Worm (Caenorhabditis elegans) whole organism, dauer: ENCODE results near the gene mtrf-1L.
"Not testable (repeated sequence)": the region's sequence is repeated elsewhere in the genome, so short reads cannot be mapped to it uniquely, and the experiment has no call there.

Experiments used
- unc-62 ChIP-seq: sonication (generic microtip); optimal IDR thresholded peaks from 2 replicates; lab custom pipeline; 2017; ENCODE audit warnings: missing biosample characterization, missing genetic modification reagents, missing genetic modification characterization

mtrf-1L gene

DNA sequence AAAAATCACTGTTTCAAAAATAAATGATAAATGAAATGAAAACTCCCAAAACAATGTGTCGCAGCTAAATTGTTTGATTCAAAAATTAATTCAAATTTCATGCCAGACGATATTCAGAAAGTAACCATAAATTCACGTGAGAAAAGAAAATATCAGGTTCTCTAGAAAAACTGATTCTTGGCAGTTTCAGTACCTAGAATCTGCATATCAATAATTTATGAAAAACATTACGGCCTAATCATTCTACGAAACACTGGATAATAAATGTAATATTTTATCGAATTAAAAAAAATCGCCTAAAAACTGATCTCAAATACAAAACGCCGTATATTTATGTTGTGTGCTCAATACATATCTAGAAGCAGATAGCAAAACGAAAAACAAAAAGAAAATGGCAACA, 13.9 kb downstream of the mtrf-1L start:
- TF ChIP-seq unc-62 (GFP tag; lab: Kevin White, UChicago) = no peak

- TF ChIP-seq unc-62 (GFP tag; lab: Kevin White, UChicago) = no peak
Observed at ce11 chrIV:5202575-5202974, 15.6 kb downstream of the mtrf-1L start.

ce11 chrIV:5204573-5204972, 17.6 kb downstream of the mtrf-1L start, which contains the start of gene tni-4:
Gene tni-4, plus strand, starts transcription at chrIV:5204591.
- TF ChIP-seq unc-62 (GFP tag; lab: Kevin White, UChicago) = no peak

DNA sequence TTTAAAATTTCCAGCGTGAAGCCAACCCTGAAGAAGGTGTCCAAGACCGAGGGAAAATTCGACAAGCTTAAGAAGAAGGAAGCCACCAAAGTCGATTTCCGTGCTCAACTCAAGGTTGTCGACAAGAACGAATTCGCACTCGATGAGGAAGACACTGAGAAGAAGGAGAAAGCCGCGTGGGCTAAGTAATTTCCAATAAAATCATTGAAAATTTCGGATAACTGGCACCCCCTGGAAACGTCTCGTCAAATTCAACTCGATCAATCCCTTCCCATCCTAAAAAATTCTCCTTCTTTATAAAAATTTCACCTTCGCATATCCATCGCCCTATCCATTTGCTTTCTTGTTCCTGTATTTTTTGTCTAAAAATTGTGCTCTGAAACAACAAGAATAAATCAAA, 19.8 kb downstream of the mtrf-1L start:
- TF ChIP-seq unc-62 (GFP tag; lab: Kevin White, UChicago) = no peak

- TF ChIP-seq unc-62 (GFP tag; lab: Kevin White, UChicago) = no peak
Observed at ce11 chrIV:5209390-5209789, 22.4 kb downstream of the mtrf-1L start, which contains the start of the genes Y59E9AL.36 and nbet-1. Gene Y59E9AL.36, minus strand, starts transcription at chrIV:5209481. Gene nbet-1, plus strand, starts transcription at chrIV:5209501.

ce11 chrIV:5210606-5211005, 23.7 kb downstream of the mtrf-1L start:
- TF ChIP-seq unc-62 (GFP tag; lab: Kevin White, UChicago) = no peak

DNA sequence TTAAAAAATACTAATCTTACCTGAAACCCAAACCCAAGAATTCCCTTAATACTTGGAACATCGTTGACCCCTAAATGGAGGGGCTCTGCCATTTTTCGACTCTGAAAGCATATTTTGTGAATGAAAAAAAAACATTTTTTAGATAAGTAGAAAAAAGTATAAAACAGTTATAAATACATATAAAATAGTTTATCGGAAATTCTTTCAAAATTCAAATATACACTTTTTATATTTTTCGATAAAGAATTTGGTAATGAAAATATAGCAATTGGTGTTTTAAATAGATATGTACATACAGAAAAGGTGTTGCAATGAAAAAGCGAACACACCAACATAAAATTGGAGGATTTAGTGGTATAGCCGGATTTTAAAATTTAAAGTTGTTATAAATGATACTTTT, 28.1 kb downstream of the mtrf-1L start, which contains the start of gene Y59E9AL.4:
Gene Y59E9AL.4, minus strand, starts transcription at position 101 of the 400 bp plus-strand sequence.
- TF ChIP-seq unc-62 (GFP tag; lab: Kevin White, UChicago) = no peak

DNA sequence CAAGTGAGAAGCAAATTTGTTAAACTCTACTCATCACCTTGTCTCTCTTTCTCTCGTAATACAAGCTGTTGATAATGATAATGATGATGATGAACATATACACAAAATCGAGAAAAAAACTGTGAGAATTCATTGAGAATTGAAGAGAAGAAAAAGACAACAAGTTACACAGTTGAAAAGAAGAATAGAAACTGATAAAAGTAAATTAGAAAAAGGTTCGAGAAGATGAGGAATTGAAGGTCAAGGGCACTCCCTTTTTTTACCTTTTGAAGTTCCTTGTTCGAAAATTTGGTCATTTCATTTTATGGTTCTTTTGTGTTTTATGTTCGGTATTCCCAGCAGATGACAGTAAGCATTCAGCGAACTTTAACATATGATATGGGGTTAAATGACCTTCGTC, 29.4 kb downstream of the mtrf-1L start:
- TF ChIP-seq unc-62 (GFP tag; lab: Kevin White, UChicago) = no peak

DNA sequence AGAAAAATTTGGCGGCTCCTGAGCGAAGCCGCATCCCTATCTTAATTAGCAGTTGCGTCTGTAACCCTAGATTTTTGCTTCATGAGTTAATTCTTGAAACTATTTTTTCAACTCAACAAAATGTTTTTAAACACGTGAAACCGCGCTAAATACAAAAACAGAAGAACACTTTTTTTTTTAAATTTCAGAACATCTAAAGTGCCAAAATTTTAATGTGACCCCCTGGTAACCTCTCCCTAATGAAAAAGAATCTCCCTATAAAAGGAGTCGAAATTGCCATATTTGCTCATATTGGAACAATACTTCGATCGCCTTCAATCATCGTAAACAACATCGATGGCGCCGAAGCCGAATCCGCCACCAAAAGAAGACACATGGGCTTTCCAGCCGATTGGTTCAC, 31.5 kb downstream of the mtrf-1L start, which contains the start of gene nsph-4.2:
Gene nsph-4.2, plus strand, starts transcription at position 301 of the 400 bp plus-strand sequence.
- not testable (repeated sequence) for TF ChIP-seq unc-62 (GFP tag; lab: Kevin White, UChicago)

- no peak for TF ChIP-seq unc-62 (GFP tag; lab: Kevin White, UChicago)
Observed at ce11 chrIV:5221721-5222120, 34.8 kb downstream of the mtrf-1L start.

DNA sequence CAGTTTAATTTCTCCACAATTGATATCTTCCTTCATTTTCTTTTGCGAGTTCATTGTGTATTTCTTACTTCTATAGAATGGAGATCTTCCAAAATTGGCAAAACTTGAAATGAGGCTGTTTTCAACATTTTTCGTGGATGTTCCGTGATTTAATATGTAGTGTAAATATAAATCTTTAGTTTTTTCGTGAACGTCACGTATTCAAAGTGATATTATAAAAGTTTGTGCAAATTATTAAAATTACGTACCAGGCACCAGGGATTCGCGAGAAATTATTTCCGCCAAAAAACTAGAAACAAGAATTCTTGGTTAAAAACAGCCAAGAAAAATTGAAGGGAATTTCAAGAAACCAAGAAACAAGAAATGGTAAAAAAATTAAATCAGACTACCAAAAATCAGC, 37.3 kb downstream of the mtrf-1L start, which contains the start of gene Y59E9AL.8:
Gene Y59E9AL.8, minus strand, starts transcription at position 101 of the 400 bp plus-strand sequence.
- no peak for TF ChIP-seq unc-62 (GFP tag; lab: Kevin White, UChicago)

DNA sequence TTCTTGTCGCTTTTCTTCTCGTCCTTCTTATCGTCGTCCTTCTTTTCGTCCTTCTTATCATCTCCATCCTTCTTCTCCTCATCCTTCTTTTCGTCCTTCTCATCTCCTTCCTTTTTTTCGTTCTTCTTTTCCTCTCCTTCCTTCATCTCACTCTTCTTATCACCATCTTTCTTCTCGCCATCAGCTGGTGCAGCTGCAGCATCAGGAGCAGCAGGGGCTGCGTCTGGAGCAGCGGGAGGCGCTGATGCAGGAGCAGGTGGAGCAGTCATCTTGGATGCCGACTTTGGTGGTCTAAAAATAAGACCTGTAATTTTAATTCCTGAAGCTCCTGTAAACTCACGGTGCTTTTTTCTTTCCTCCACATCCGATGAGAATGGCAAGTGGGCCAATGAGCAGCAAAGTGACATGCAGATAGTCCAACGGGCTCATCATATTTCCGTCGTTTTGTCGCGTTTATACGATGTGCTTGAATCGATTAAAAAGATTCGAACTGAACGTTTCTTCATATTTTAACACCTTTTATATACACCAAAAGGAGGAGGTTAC, 38.4 kb downstream of the mtrf-1L start, which contains the start of gene cylc-1:
Gene cylc-1, minus strand, starts transcription at position 496 of the 546 bp plus-strand sequence.
- not testable (repeated sequence) for TF ChIP-seq unc-62 (GFP tag; lab: Kevin White, UChicago)

ce11 chrIV:5226552-5226951, 39.6 kb downstream of the mtrf-1L start, which contains the start of gene nsph-4.1:
Gene nsph-4.1, plus strand, starts transcription at chrIV:5226852.
- not testable (repeated sequence) for TF ChIP-seq unc-62 (GFP tag; lab: Kevin White, UChicago)

- no peak for TF ChIP-seq unc-62 (GFP tag; lab: Kevin White, UChicago)
Observed at ce11 chrIV:5228619-5229018, 41.7 kb downstream of the mtrf-1L start, which contains the start of gene thn-6. Gene thn-6, plus strand, starts transcription at chrIV:5228919.

- no peak for TF ChIP-seq unc-62 (GFP tag; lab: Kevin White, UChicago)
Observed at ce11 chrIV:5230530-5230929, 43.6 kb downstream of the mtrf-1L start, which contains the start of gene thn-5. Gene thn-5, plus strand, starts transcription at chrIV:5230830.
